Fruit fly (Drosophila melanogaster) whole organism, wandering third instar larva: ENCODE results near the gene CG4004.
A peak's percentile ranks its signal among the peaks of the same experiment; 100 is the strongest.

Source experiments
- CrebA ChIP-seq: fragments of 200-800 bp; sonication (Bioruptor generic); optimal IDR thresholded peaks from 2 replicates; lab custom pipeline; 2016; ENCODE audit warnings: missing biosample characterization, mild to moderate bottlenecking, missing genetic modification characterization, borderline replicate concordance
- Dif ChIP-seq: fragments of 200-275, 200-300 bp; sonication (Bioruptor generic); optimal IDR thresholded peaks from 2 replicates; lab custom pipeline; 2018; ENCODE audit warnings: missing biosample characterization, missing genetic modification characterization; ENCODE audit not compliant: partially characterized antibody
- GATAd ChIP-seq: sonication (Bioruptor generic); optimal IDR thresholded peaks from 2 replicates; lab custom pipeline; 2016; ENCODE audit warnings: missing biosample characterization, missing genetic modification characterization
- HLH106 ChIP-seq: fragments of 200-800 bp; optimal IDR thresholded peaks from 3 replicates; lab custom pipeline; 2019; ENCODE audit warnings: missing biosample characterization, mild to moderate bottlenecking, missing genetic modification characterization, moderate library complexity
- Hnf4 ChIP-seq: fragments of 200-800 bp; sonication (Bioruptor generic); optimal IDR thresholded peaks from 2 replicates; lab custom pipeline; 2016; ENCODE audit warnings: missing biosample characterization, mild to moderate bottlenecking, missing genetic modification characterization
- Hr83 ChIP-seq: fragments of 200-300 bp; sonication (Bioruptor generic); optimal IDR thresholded peaks from 2 replicates; lab custom pipeline; 2016; ENCODE audit warnings: missing biosample characterization, mild to moderate bottlenecking, missing genetic modification characterization, moderate library complexity; ENCODE audit not compliant: poor library complexity, severe bottlenecking
- Jra ChIP-seq: sonication (Bioruptor generic); optimal IDR thresholded peaks from 2 replicates; lab custom pipeline; 2016; ENCODE audit warnings: missing biosample characterization, missing genetic modification characterization
- Vsx2 ChIP-seq: fragments of 200-300, 225-300 bp; sonication (Bioruptor generic); optimal IDR thresholded peaks from 2 replicates; lab custom pipeline; 2018; ENCODE audit warnings: missing biosample characterization, missing genetic modification characterization; ENCODE audit not compliant: partially characterized antibody
- br ChIP-seq: fragments of 200-800 bp; sonication (Bioruptor generic); optimal IDR thresholded peaks from 2 replicates; lab custom pipeline; 2016; ENCODE audit warnings: missing biosample characterization, missing genetic modification characterization
- brk ChIP-seq: fragments of 200-800 bp; sonication (Bioruptor generic); optimal IDR thresholded peaks from 2 replicates; lab custom pipeline; 2016; ENCODE audit warnings: missing biosample characterization, mild to moderate bottlenecking, missing genetic modification characterization
- fru ChIP-seq: fragments of 200-800 bp; sonication (Bioruptor generic); optimal IDR thresholded peaks from 3 replicates; lab custom pipeline; 2016; ENCODE audit warnings: missing biosample characterization, mild to moderate bottlenecking, missing genetic modification characterization
- psq ChIP-seq: fragments of 200-800 bp; sonication (Bioruptor generic); optimal IDR thresholded peaks from 3 replicates; lab custom pipeline; 2017; ENCODE audit warnings: missing biosample characterization, mild to moderate bottlenecking, missing genetic modification characterization, moderate library complexity

dm6 chrX:12745117-12745516 is 1.1 kb downstream of the CG4004 start:
- TF ChIP-seq fru (no peak), br (GFP tag; lab: Kevin White, UChicago) (no peak), psq (GFP tag; lab: Kevin White, UChicago) (no peak), GATAd (GFP tag; lab: Kevin White, UChicago) (no peak), Vsx2 (GFP tag; lab: Kevin White, UChicago) (peak; percentile 88), brk (no peak), HLH106 (tag; lab: Kevin White, UChicago) (no peak), CrebA (GFP tag; lab: Kevin White, UChicago) (no peak), Hnf4 (GFP tag; lab: Kevin White, UChicago) (no peak), Hr83 (GFP tag; lab: Kevin White, UChicago) (no peak), Dif (peak; percentile 67), Jra (GFP tag; lab: Kevin White, UChicago) (no peak)
